Worm (Caenorhabditis elegans) whole organism, L4/young adult: Measurements from ENCODE around the gene btb-6.

ENCODE experiments used
- W03F9.2 ChIP-seq: fragments of 150-350 bp; optimal IDR thresholded peaks from 2 replicates; lab custom pipeline; 2014; ENCODE audit warnings: missing biosample characterization, missing genetic modification characterization
- dao-5 ChIP-seq: sonication (generic microtip); optimal IDR thresholded peaks from 2 replicates; lab custom pipeline; 2016; ENCODE audit warnings: missing genotype, missing genetic modification characterization, moderate library complexity, missing compliant biosample characterization
- him-1 ChIP-seq: sonication (generic microtip); optimal IDR thresholded peaks from 2 replicates; lab custom pipeline; 2016; ENCODE audit warnings: missing genotype, missing genetic modification reagents, missing genetic modification characterization, missing compliant biosample characterization

DNA sequence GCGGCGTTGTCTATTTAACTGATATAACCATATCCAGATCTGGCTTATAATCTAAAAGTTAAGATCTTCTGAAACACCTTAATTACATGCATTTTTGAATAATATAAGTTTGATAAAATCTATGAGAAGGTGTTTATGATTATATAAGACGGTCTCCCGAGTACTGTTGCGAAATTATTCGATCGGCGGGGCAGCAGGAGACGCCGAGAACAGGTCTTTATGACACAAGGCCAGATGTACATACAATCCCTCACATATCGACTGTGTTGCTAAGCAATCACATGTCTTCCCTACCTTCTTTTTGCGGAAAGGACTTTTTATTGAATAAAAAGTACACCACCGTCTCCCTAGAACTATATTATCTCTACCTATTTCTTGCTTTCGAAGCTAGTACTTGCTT is 41.5 kb downstream of the btb-6 start, which contains the start of gene fbxb-53:
- TF ChIP-seq W03F9.2 (no peak), dao-5 (tag; lab: Kevin White, UChicago) (no peak), him-1 (tag; lab: Kevin White, UChicago) (no peak)
